Fruit fly (Drosophila melanogaster) ovary, adult (tissue): Measurements from ENCODE around the gene ZnT86D.

Experiments
- CG17801 ChIP-seq: fragments of 200-800 bp; optimal IDR thresholded peaks from 2 replicates; lab custom pipeline; 2019; ENCODE audit warnings: missing biosample characterization, mild to moderate bottlenecking, missing genetic modification characterization, moderate library complexity; ENCODE audit not compliant: partially characterized antibody

ZnT86D gene

dm6 chr3R:11200885-11201421 lies 13.4 kb downstream of the ZnT86D start:
- no peak for TF ChIP-seq CG17801 (GFP tag; lab: Kevin White, UChicago)

dm6 chr3R:11200042-11200884 lies 14.1 kb downstream of the ZnT86D start:
- TF ChIP-seq CG17801 (GFP tag; lab: Kevin White, UChicago) = no peak

dm6 chr3R:11199227-11199835 lies 15.0 kb downstream of the ZnT86D start:
- no peak for TF ChIP-seq CG17801 (GFP tag; lab: Kevin White, UChicago)

dm6 chr3R:11198062-11198472 lies 16.3 kb downstream of the ZnT86D start:
- peak; percentile 37 for TF ChIP-seq CG17801 (GFP tag; lab: Kevin White, UChicago)

dm6 chr3R:11197389-11197716 lies 17.0 kb downstream of the ZnT86D start, which contains the start of gene cu:
cu (plus strand) TSS chr3R:11197592.
- no peak for TF ChIP-seq CG17801 (GFP tag; lab: Kevin White, UChicago)

- TF ChIP-seq CG17801 (GFP tag; lab: Kevin White, UChicago) = peak; percentile 83
Observed at dm6 chr3R:11196648-11197388, 17.5 kb downstream of the ZnT86D start.

dm6 chr3R:11195792-11196191 lies 18.5 kb downstream of the ZnT86D start, which contains the start of gene CG18577:
CG18577 (plus strand) TSS chr3R:11196092.
- no peak for TF ChIP-seq CG17801 (GFP tag; lab: Kevin White, UChicago)

- no peak for TF ChIP-seq CG17801 (GFP tag; lab: Kevin White, UChicago)
Observed at dm6 chr3R:11178300-11178699, 36.0 kb downstream of the ZnT86D start.

- TF ChIP-seq CG17801 (GFP tag; lab: Kevin White, UChicago) = no peak
Observed at dm6 chr3R:11177579-11177978, 36.8 kb downstream of the ZnT86D start.

- TF ChIP-seq CG17801 (GFP tag; lab: Kevin White, UChicago) = no peak
Observed at dm6 chr3R:11175777-11176176, 38.6 kb downstream of the ZnT86D start.

- TF ChIP-seq CG17801 (GFP tag; lab: Kevin White, UChicago) = no peak
Observed at dm6 chr3R:11175308-11175707, 39.0 kb downstream of the ZnT86D start, which contains the start of the genes Ugt304A1 and Ugt303A1. Ugt304A1 (minus strand) TSS chr3R:11175408. Ugt303A1 (plus strand) TSS chr3R:11175529.

dm6 chr3R:11173169-11173506 lies 41.2 kb downstream of the ZnT86D start:
- TF ChIP-seq CG17801 (GFP tag; lab: Kevin White, UChicago) = peak; percentile 65

- TF ChIP-seq CG17801 (GFP tag; lab: Kevin White, UChicago) = no peak
Observed at dm6 chr3R:11172460-11173168, 41.7 kb downstream of the ZnT86D start, which contains the start of gene Ugt35A1. Ugt35A1 (minus strand) TSS chr3R:11172664.

dm6 chr3R:11170146-11170545 lies 44.2 kb downstream of the ZnT86D start, which contains the start of gene Ugt35B1:
Ugt35B1 (minus strand) TSS chr3R:11170246.
- TF ChIP-seq CG17801 (GFP tag; lab: Kevin White, UChicago) = no peak
